Worm (Caenorhabditis elegans): Measurements from ENCODE around the gene C17F4.12.
"Not testable (repeated sequence)": the region's sequence is repeated elsewhere in the genome, so short reads cannot be mapped to it uniquely, and the experiment has no call there.

Gene C17F4.12

ce11 chrII:3244070-3244469, at the start of gene C17F4.12:
Gene C17F4.12 (minus strand): TSS chrII:3244170.
- no peak for TF ChIP-seq rcor-1 (GFP tag; IDR thresholded peaks at IDR 0.05)
- TF ChIP-seq aptf-2 (GFP tag; conservative IDR thresholded peaks at IDR 0.05) = no peak
- TF ChIP-seq T26A5.8 (tag; optimal IDR thresholded peaks at IDR 0.05) = no peak
- no peak for TF ChIP-seq madf-8 (GFP tag; conservative IDR thresholded peaks at IDR 0.05)
- TF ChIP-seq attf-5 (GFP tag; optimal IDR thresholded peaks at IDR 0.05) = no peak
- TF ChIP-seq madf-3 (GFP tag; IDR thresholded peaks at IDR 0.05) = no peak

DNA sequence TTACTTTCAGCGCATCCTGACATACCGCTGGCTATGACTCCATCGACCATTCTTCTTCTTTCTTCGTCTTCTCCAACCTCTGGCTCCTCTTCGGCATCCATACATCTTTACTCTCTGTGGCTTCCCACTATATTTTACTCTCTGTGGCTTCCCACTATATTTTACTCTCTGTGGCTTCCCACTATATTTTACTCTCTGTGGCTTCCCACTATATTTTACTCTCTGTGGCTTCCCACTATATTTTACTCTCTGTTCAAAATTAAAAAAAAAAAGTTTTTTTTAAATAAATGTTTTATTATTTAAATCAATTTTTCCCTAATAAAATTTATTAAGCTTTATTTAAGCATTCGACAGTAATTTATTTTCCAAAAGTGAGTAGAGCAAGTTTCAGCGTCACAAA, 46.6 kb upstream of the C17F4.12 start, which contains the start of gene F39E9.14:
Gene F39E9.14, minus strand, starts transcription at position 101 of the 400 bp plus-strand sequence.
- not testable (repeated sequence) for TF ChIP-seq nhr-80 (tag; optimal IDR thresholded peaks at IDR 0.05); pbrm-1 (GFP tag; IDR thresholded peaks at IDR 0.05); F10E7.11 (tag; optimal IDR thresholded peaks at IDR 0.05)

DNA sequence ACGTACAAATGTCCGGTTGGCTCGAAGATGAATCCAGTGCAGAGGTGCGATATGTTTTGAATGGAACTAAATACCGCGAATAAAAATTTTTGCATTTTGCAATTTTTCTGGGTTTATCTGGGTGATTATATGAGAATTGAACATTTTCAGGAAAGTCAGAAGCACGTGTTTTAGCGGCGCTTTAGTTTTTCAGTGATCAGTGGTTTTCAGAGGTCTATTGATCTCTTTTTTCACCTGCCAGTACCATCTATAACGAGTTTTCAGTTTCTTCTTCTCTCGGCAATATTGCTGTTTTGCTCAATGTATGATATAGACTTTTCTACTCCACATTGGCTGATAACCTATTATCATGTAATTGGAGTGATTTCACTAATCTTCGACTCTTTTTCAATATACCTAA, 43.1 kb upstream of the C17F4.12 start, which contains the start of gene sri-63:
Gene sri-63, plus strand, starts transcription at position 301 of the 400 bp plus-strand sequence.
- TF ChIP-seq ekl-4 (GFP tag; IDR thresholded peaks at IDR 0.05) = no peak
- TF ChIP-seq rpc-1 (optimal IDR thresholded peaks at IDR 0.05) = no peak
- TF ChIP-seq rpc-1 (tag; optimal IDR thresholded peaks at IDR 0.05) = no peak
- no peak for TF ChIP-seq unc-130 (GFP tag; optimal IDR thresholded peaks at IDR 0.05)
- TF ChIP-seq gei-17 (GFP tag; optimal IDR thresholded peaks at IDR 0.05) = no peak

DNA sequence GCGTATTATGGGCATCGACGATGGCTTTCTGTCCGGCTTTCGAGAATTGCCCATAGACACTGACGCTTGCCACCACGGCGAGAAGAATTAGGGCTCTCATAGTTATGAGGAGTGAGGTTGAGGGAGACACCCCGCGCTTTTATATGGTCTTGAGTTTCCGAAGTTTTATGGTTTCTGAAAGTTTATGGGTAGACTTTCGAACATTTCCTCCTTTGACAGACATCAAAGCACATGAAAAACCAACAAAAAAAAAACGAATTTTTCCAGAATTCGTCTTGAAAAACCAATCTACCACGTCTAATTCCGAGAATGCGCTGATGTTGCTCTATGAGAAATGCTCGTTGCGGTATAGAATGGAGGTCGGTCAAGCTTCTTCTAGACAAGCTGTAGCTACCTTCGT, 40.6 kb upstream of the C17F4.12 start, which contains the start of gene scl-15:
Gene scl-15, minus strand, starts transcription at position 101 of the 400 bp plus-strand sequence.
- TF ChIP-seq ceh-79 (tag; optimal IDR thresholded peaks at IDR 0.05) (no peak), B0019.2 (GFP tag; conservative IDR thresholded peaks at IDR 0.05) (no peak), nhr-90 (tag; optimal IDR thresholded peaks at IDR 0.05) (no peak), unc-130 (GFP tag; optimal IDR thresholded peaks at IDR 0.05) (no peak), madf-8 (GFP tag; conservative IDR thresholded peaks at IDR 0.05) (no peak), him-1 (tag; optimal IDR thresholded peaks at IDR 0.05) (no peak), dpff-1 (tag; optimal IDR thresholded peaks at IDR 0.05) (no peak), zim-3 (tag; optimal IDR thresholded peaks at IDR 0.05) (no peak), rec-8 (tag; optimal IDR thresholded peaks at IDR 0.05) (no peak)

DNA sequence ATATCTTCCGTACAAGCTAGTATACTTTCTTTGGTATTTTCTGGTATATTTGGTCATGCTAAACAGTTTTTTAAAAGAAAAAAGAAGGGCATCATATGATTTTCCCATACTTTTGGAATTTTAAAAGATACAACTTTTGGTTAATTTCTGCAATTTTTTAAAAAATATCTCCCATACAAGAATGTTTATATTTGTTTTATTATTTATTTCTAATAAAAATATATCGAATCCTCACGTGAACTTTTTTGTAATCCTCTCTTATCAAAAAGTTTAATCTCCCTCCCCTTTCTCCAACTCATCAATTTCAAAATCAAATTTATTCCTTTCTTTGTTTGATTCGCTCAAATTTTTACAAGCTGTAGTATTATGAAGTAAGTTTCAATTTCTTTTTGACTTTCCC, 38.4 kb upstream of the C17F4.12 start, which contains the start of gene nep-13:
Gene nep-13, plus strand, starts transcription at position 301 of the 400 bp plus-strand sequence.
- TF ChIP-seq lsy-27 (tag; optimal IDR thresholded peaks at IDR 0.05; ENCODE audit: borderline replicate concordance, insufficient read depth) (no peak), B0261.1 (tag; optimal IDR thresholded peaks at IDR 0.05) (no peak), mes-4 (tag; optimal IDR thresholded peaks at IDR 0.05) (no peak), lsl-1 (GFP tag; optimal IDR thresholded peaks at IDR 0.05) (no peak), bed-2 (GFP tag; IDR thresholded peaks at IDR 0.05) (no peak), ekl-4 (GFP tag; IDR thresholded peaks at IDR 0.05) (no peak), xnd-1 (tag; optimal IDR thresholded peaks at IDR 0.05) (no peak), hlh-26 (GFP tag; conservative IDR thresholded peaks at IDR 0.05) (no peak)

ce11 chrII:3278634-3279033, 34.7 kb upstream of the C17F4.12 start, which contains the start of gene wht-4:
Gene wht-4 (plus strand): TSS chrII:3278934.
- no peak for TF ChIP-seq lir-1 (GFP tag; conservative IDR thresholded peaks at IDR 0.05)
- TF ChIP-seq egrh-3 (GFP tag; IDR thresholded peaks at IDR 0.05) = no peak
- no peak for TF ChIP-seq fkh-3 (tag; optimal IDR thresholded peaks at IDR 0.05)
